Worm (Caenorhabditis elegans): Measurements from ENCODE around the gene unc-104.

DNA sequence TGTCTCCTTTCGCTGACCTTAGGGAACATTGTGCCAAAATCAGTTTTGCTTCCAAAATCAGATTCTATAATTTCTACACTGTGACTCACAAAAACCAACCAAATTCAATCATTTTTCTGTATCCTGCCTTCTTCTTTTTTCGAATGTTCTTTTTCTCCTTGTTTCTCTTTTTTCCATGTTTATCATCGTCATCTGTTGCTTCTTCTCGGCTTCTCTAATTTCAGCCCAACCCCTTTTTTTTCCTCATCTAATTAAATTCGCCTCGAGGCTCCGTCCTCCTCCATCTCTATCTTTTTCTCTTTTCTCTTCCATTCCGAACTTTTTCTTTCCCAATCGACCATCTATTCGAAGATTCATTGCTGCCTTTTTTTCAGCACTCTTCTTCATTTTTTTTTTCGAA lies at the start of gene unc-104:
- TF ChIP-seq unc-62 (GFP tag; optimal IDR thresholded peaks at IDR 0.05) (no peak), nhr-19 (GFP tag; conservative IDR thresholded peaks at IDR 0.05) (no peak), pag-3 (tag; optimal IDR thresholded peaks at IDR 0.05; ENCODE audit: borderline replicate concordance, insufficient read depth) (no peak), unc-130 (tag; optimal IDR thresholded peaks at IDR 0.05) (no peak), lin-13 (GFP tag; optimal IDR thresholded peaks at IDR 0.05) (no peak), tbx-2 (tag; optimal IDR thresholded peaks at IDR 0.05) (no peak), nhr-84 (tag; optimal IDR thresholded peaks at IDR 0.05) (no peak)
